Worm (Caenorhabditis elegans) whole organism, late embryonic: ENCODE data around the gene Y82E9BR.5.

Source experiments
- C08G9.2 ChIP-seq: sonication (generic microtip); optimal IDR thresholded peaks from 2 replicates; lab custom pipeline; 2016; ENCODE audit warnings: mild to moderate bottlenecking, missing genetic modification characterization, moderate library complexity, missing compliant biosample characterization
- C38D4.7 ChIP-seq: fragments of 200-800 bp; sonication (Bioruptor generic); optimal IDR thresholded peaks from 2 replicates; lab custom pipeline; 2018; ENCODE audit warnings: mild to moderate bottlenecking, missing genetic modification characterization, moderate library complexity, missing compliant biosample characterization
- K02D7.2 ChIP-seq: sonication (generic microtip); optimal IDR thresholded peaks from 2 replicates; lab custom pipeline; 2017; ENCODE audit warnings: mild to moderate bottlenecking, missing genetic modification characterization, missing compliant biosample characterization
- ahr-1 ChIP-seq: sonication (generic microtip); optimal IDR thresholded peaks from 2 replicates; lab custom pipeline; 2016; ENCODE audit warnings: missing genetic modification characterization, missing compliant biosample characterization
- ama-1 ChIP-seq: fragments of 150-350 bp; optimal IDR thresholded peaks from 2 replicates; lab custom pipeline; 2014
- ceh-2 ChIP-seq: sonication (generic microtip); optimal IDR thresholded peaks from 2 replicates; lab custom pipeline; 2016; ENCODE audit warnings: missing genotype, missing genetic modification characterization, missing compliant biosample characterization
- ceh-24 ChIP-seq: sonication (generic microtip); optimal IDR thresholded peaks from 2 replicates; lab custom pipeline; 2016; ENCODE audit warnings: mild to moderate bottlenecking, missing genetic modification characterization, missing compliant biosample characterization
- ceh-30 ChIP-seq: fragments of 150-350 bp; optimal IDR thresholded peaks from 2 replicates; lab custom pipeline; 2014; ENCODE audit warnings: missing biosample characterization, missing genetic modification characterization
- ceh-48 ChIP-seq: sonication (generic microtip); optimal IDR thresholded peaks from 2 replicates; lab custom pipeline; 2016; ENCODE audit warnings: missing genetic modification characterization, inconsistent platforms, missing compliant biosample characterization
- dmd-4 ChIP-seq: sonication (generic microtip); optimal IDR thresholded peaks from 2 replicates; lab custom pipeline; 2016; ENCODE audit warnings: borderline replicate concordance, missing genetic modification characterization, missing compliant biosample characterization
- elt-2 ChIP-seq: sonication (generic microtip); optimal IDR thresholded peaks from 2 replicates; lab custom pipeline; 2016; ENCODE audit warnings: missing genetic modification reagents, missing genetic modification characterization, missing compliant biosample characterization
- fax-1 ChIP-seq: sonication (generic microtip); optimal IDR thresholded peaks from 2 replicates; lab custom pipeline; 2016; ENCODE audit warnings: missing genotype, missing genetic modification characterization, missing compliant biosample characterization
- fkh-10 ChIP-seq: fragments of 150-350 bp; optimal IDR thresholded peaks from 2 replicates; lab custom pipeline; 2014; ENCODE audit warnings: missing biosample characterization, missing genetic modification reagents, missing genetic modification characterization
- gmeb-2 ChIP-seq: sonication (generic microtip); optimal IDR thresholded peaks from 2 replicates; lab custom pipeline; 2016; ENCODE audit warnings: missing genetic modification characterization, inconsistent platforms, missing compliant biosample characterization
- hlh-13 ChIP-seq: fragments of 200-800 bp; sonication (Bioruptor generic); optimal IDR thresholded peaks from 2 replicates; lab custom pipeline; 2018; ENCODE audit warnings: mild to moderate bottlenecking, missing genetic modification characterization, missing compliant biosample characterization
- hlh-30 ChIP-seq: sonication (generic microtip); optimal IDR thresholded peaks from 2 replicates; lab custom pipeline; 2017; ENCODE audit warnings: antibody characterized with exemption, missing genetic modification characterization, missing compliant biosample characterization; ENCODE audit not compliant: insufficient read depth
- hlh-8 ChIP-seq: sonication (generic microtip); optimal IDR thresholded peaks from 2 replicates; lab custom pipeline; 2016; ENCODE audit warnings: missing genotype, missing genetic modification characterization, missing compliant biosample characterization
- lim-6 ChIP-seq: sonication (generic microtip); optimal IDR thresholded peaks from 2 replicates; lab custom pipeline; 2016; ENCODE audit warnings: missing genetic modification characterization, missing compliant biosample characterization
- mec-3 ChIP-seq: sonication (generic microtip); optimal IDR thresholded peaks from 2 replicates; lab custom pipeline; 2016; ENCODE audit warnings: borderline replicate concordance, missing genetic modification characterization, missing compliant biosample characterization
- nhr-232 ChIP-seq: sonication (generic microtip); optimal IDR thresholded peaks from 2 replicates; lab custom pipeline; 2016; ENCODE audit warnings: missing genetic modification characterization, missing compliant biosample characterization
- npax-4 ChIP-seq: sonication (generic microtip); optimal IDR thresholded peaks from 2 replicates; lab custom pipeline; 2016; ENCODE audit warnings: missing genetic modification characterization, missing compliant biosample characterization
- odd-2 ChIP-seq: sonication (generic microtip); optimal IDR thresholded peaks from 2 replicates; lab custom pipeline; 2017; ENCODE audit warnings: antibody characterized with exemption, mild to moderate bottlenecking, missing genetic modification characterization, missing compliant biosample characterization
- pha-2 ChIP-seq: sonication (generic microtip); optimal IDR thresholded peaks from 2 replicates; lab custom pipeline; 2017; ENCODE audit warnings: mild to moderate bottlenecking, missing genetic modification characterization, missing compliant biosample characterization
- pha-4 ChIP-seq: fragments of 150-350 bp; optimal IDR thresholded peaks from 2 replicates; lab custom pipeline; 2018; ENCODE audit warnings: missing biosample characterization, missing genetic modification reagents, missing genetic modification characterization
- pqm-1 ChIP-seq: sonication (generic microtip); optimal IDR thresholded peaks from 2 replicates; lab custom pipeline; 2016; ENCODE audit warnings: missing genetic modification characterization, missing compliant biosample characterization
- ref-2 ChIP-seq: sonication (generic microtip); optimal IDR thresholded peaks from 2 replicates; lab custom pipeline; 2016; ENCODE audit warnings: missing genetic modification characterization, missing compliant biosample characterization
- rnt-1 ChIP-seq: sonication (generic microtip); optimal IDR thresholded peaks from 2 replicates; lab custom pipeline; 2016; ENCODE audit warnings: missing genetic modification characterization, missing compliant biosample characterization
- sox-2 ChIP-seq: fragments of 200-800 bp; sonication (Bioruptor generic); IDR thresholded peaks from 2 replicates; pipeline ENCODE4 v1.3.6; 2022; ENCODE audit warnings: missing genetic modification reagents, missing genetic modification characterization, missing compliant biosample characterization
- sox-4 ChIP-seq: sonication (generic microtip); optimal IDR thresholded peaks from 2 replicates; lab custom pipeline; 2017; ENCODE audit warnings: mild to moderate bottlenecking, missing genetic modification characterization, inconsistent platforms, missing compliant biosample characterization
- tbx-2 ChIP-seq: sonication (generic microtip); optimal IDR thresholded peaks from 2 replicates; lab custom pipeline; 2016; ENCODE audit warnings: missing genetic modification characterization, missing compliant biosample characterization
- unc-42 ChIP-seq: sonication (generic microtip); optimal IDR thresholded peaks from 2 replicates; lab custom pipeline; 2016; ENCODE audit warnings: missing genotype, missing genetic modification characterization, missing compliant biosample characterization
- unc-55 ChIP-seq: sonication (generic microtip); optimal IDR thresholded peaks from 2 replicates; lab custom pipeline; 2017; ENCODE audit warnings: missing biosample characterization, missing genetic modification reagents, missing genetic modification characterization
- unc-86 ChIP-seq: sonication (generic microtip); optimal IDR thresholded peaks from 2 replicates; lab custom pipeline; 2016; ENCODE audit warnings: missing genetic modification characterization, missing compliant biosample characterization

Gene Y82E9BR.5

ce11 chrIII:1395355-1395754, 11.2 kb downstream of the Y82E9BR.5 start:
- no peak for TF ChIP-seq ceh-2 (tag; lab: Kevin White, UChicago)
- TF ChIP-seq ref-2 (tag; lab: Kevin White, UChicago): no peak
- TF ChIP-seq tbx-2: no peak
- TF ChIP-seq fkh-10 (GFP tag; lab: Kevin White, UChicago): no peak
- no peak for TF ChIP-seq hlh-13 (GFP tag; lab: Kevin White, UChicago)
- TF ChIP-seq pha-4 (tag; lab: Kevin White, UChicago): no peak
- no peak for TF ChIP-seq pqm-1
- TF ChIP-seq dmd-4 (tag; lab: Kevin White, UChicago): no peak
- TF ChIP-seq unc-55 (GFP tag; lab: Kevin White, UChicago): no peak
- TF ChIP-seq ceh-30: no peak
- no peak for TF ChIP-seq C08G9.2 (tag; lab: Kevin White, UChicago)
- TF ChIP-seq rnt-1: no peak
- TF ChIP-seq hlh-8 (tag; lab: Kevin White, UChicago): no peak
- TF ChIP-seq fax-1: no peak
- TF ChIP-seq hlh-30 (tag; lab: Kevin White, UChicago): no peak
- TF ChIP-seq ceh-24: no peak
- no peak for TF ChIP-seq sox-4 (tag; lab: Kevin White, UChicago)
- TF ChIP-seq ceh-48: no peak

- no peak for TF ChIP-seq nhr-232
- TF ChIP-seq elt-2 (tag; lab: Kevin White, UChicago): peak; percentile 63
These were observed 14.0 kb downstream of the Y82E9BR.5 start for ce11 chrIII:1398183-1398582.

ce11 chrIII:1399670-1400069, 15.5 kb downstream of the Y82E9BR.5 start, which contains the start of gene pals-16:
Gene pals-16 (plus strand): TSS chrIII:1399970.
- no peak for TF ChIP-seq mec-3 (tag; lab: Kevin White, UChicago)
- no peak for TF ChIP-seq sox-2 (GFP tag; lab: Robert Waterston, UW)
- TF ChIP-seq ama-1 (lab: Kevin White, UChicago): no peak

- TF ChIP-seq ahr-1 (tag; lab: Kevin White, UChicago) (no peak), pha-2 (tag; lab: Kevin White, UChicago) (no peak), dmd-4 (tag; lab: Kevin White, UChicago) (no peak), odd-2 (tag; lab: Kevin White, UChicago) (no peak), ceh-48 (no peak), K02D7.2 (tag; lab: Kevin White, UChicago) (no peak), unc-86 (tag; lab: Kevin White, UChicago) (no peak), lim-6 (tag; lab: Kevin White, UChicago) (no peak)
These were observed 17.4 kb downstream of the Y82E9BR.5 start, which contains the start of gene pals-19 for ce11 chrIII:1401497-1401990. Gene pals-19 (plus strand): TSS chrIII:1401940.

ce11 chrIII:1403108-1403507, 18.9 kb downstream of the Y82E9BR.5 start, which contains the start of gene pals-18:
Gene pals-18 (plus strand): TSS chrIII:1403408.
- TF ChIP-seq ceh-48: no peak

ce11 chrIII:1409139-1409538, 25.0 kb downstream of the Y82E9BR.5 start, which contains the start of gene Y82E9BR.22:
Gene Y82E9BR.22 (minus strand): TSS chrIII:1409239.
- TF ChIP-seq pha-4 (tag; lab: Kevin White, UChicago) (no peak), ceh-2 (tag; lab: Kevin White, UChicago) (no peak), lim-6 (tag; lab: Kevin White, UChicago) (no peak), npax-4 (tag; lab: Kevin White, UChicago) (no peak), C38D4.7 (GFP tag; lab: Kevin White, UChicago) (no peak), K02D7.2 (tag; lab: Kevin White, UChicago) (no peak), gmeb-2 (tag; lab: Kevin White, UChicago) (no peak), unc-42 (tag; lab: Kevin White, UChicago) (no peak), elt-2 (tag; lab: Kevin White, UChicago) (no peak)
- TF ChIP-seq, all 69 proteins: peak for 0
